Worm (Caenorhabditis elegans) whole organism, mixed stage, embryonic: ENCODE results near the gene hsp-16.41.

Experiments
- M03D4.4 ChIP-seq: sonication (generic microtip); optimal IDR thresholded peaks from 2 replicates; lab custom pipeline; 2017; ENCODE audit warnings: mild to moderate bottlenecking, missing genetic modification characterization, missing compliant biosample characterization
- bed-3 ChIP-seq: fragments of 200-800 bp; sonication (Bioruptor generic); optimal IDR thresholded peaks from 3 replicates; lab custom pipeline; 2018; ENCODE audit warnings: mild to moderate bottlenecking, missing genetic modification characterization, moderate library complexity, missing compliant biosample characterization
- ceh-39 ChIP-seq: fragments of 150-350 bp; optimal IDR thresholded peaks from 2 replicates; lab custom pipeline; 2014; ENCODE audit warnings: missing biosample characterization, missing genetic modification characterization
- ceh-43 ChIP-seq: fragments of 200-800 bp; sonication (Bioruptor generic); optimal IDR thresholded peaks from 2 replicates; lab custom pipeline; 2018; ENCODE audit warnings: mild to moderate bottlenecking, missing genetic modification characterization, moderate library complexity, missing compliant biosample characterization
- ceh-83 ChIP-seq: fragments of 200-800 bp; sonication (Bioruptor generic); optimal IDR thresholded peaks from 2 replicates; lab custom pipeline; 2018; ENCODE audit warnings: mild to moderate bottlenecking, missing genetic modification characterization, missing compliant biosample characterization
- ces-1 ChIP-seq: fragments of 150-350 bp; optimal IDR thresholded peaks from 2 replicates; lab custom pipeline; 2014; ENCODE audit warnings: missing biosample characterization, missing genetic modification reagents, missing genetic modification characterization
- drap-1 ChIP-seq: fragments of 200-800 bp; sonication (Bioruptor generic); optimal IDR thresholded peaks from 3 replicates; lab custom pipeline; 2018; ENCODE audit warnings: mild to moderate bottlenecking, missing genetic modification characterization, missing compliant biosample characterization
- elt-1 ChIP-seq: sonication (generic microtip); optimal IDR thresholded peaks from 2 replicates; lab custom pipeline; 2017; ENCODE audit warnings: missing genetic modification characterization, mild to moderate bottlenecking, missing compliant biosample characterization, antibody characterized with exemption, moderate library complexity, borderline replicate concordance; ENCODE audit not compliant: insufficient read depth
- elt-3 ChIP-seq: fragments of 150-350 bp; optimal IDR thresholded peaks from 2 replicates; lab custom pipeline; 2014; ENCODE audit warnings: missing biosample characterization, missing genetic modification characterization
- flh-1 ChIP-seq: fragments of 200-800 bp; sonication (Bioruptor generic); optimal IDR thresholded peaks from 2 replicates; lab custom pipeline; 2018; ENCODE audit warnings: mild to moderate bottlenecking, missing genetic modification characterization, moderate library complexity, missing compliant biosample characterization
- ham-2 ChIP-seq: fragments of 200-800 bp; sonication (Bioruptor generic); optimal IDR thresholded peaks from 2 replicates; lab custom pipeline; 2018; ENCODE audit warnings: mild to moderate bottlenecking, missing genetic modification characterization, missing compliant biosample characterization
- hlh-1 ChIP-seq: fragments of 150-350 bp; optimal IDR thresholded peaks from 2 replicates; lab custom pipeline; 2014; ENCODE audit warnings: missing biosample characterization, missing genetic modification reagents, missing genetic modification characterization
- lin-13 ChIP-seq: fragments of 150-350 bp; optimal IDR thresholded peaks from 2 replicates; lab custom pipeline; 2014; ENCODE audit warnings: missing biosample characterization, missing genetic modification characterization
- lin-32 ChIP-seq: fragments of 200-800 bp; sonication (Bioruptor generic); optimal IDR thresholded peaks from 2 replicates; lab custom pipeline; 2018; ENCODE audit warnings: mild to moderate bottlenecking, missing genetic modification characterization, missing compliant biosample characterization
- lsy-2 ChIP-seq: fragments of 150-350 bp; optimal IDR thresholded peaks from 2 replicates; lab custom pipeline; 2014; ENCODE audit warnings: missing biosample characterization, missing genetic modification characterization
- mab-5 ChIP-seq: fragments of 150-350 bp; optimal IDR thresholded peaks from 2 replicates; lab custom pipeline; 2014; ENCODE audit warnings: missing biosample characterization, missing genetic modification characterization
- mep-1 ChIP-seq: fragments of 150-350 bp; optimal IDR thresholded peaks from 2 replicates; lab custom pipeline; 2017; ENCODE audit warnings: missing biosample characterization, missing genetic modification reagents, missing genetic modification characterization, inconsistent platforms
- mls-2 ChIP-seq: sonication (generic microtip); optimal IDR thresholded peaks from 2 replicates; lab custom pipeline; 2016; ENCODE audit warnings: mild to moderate bottlenecking, missing genetic modification characterization, moderate library complexity, missing compliant biosample characterization
- nhr-12 ChIP-seq: fragments of 150-350 bp; optimal IDR thresholded peaks from 2 replicates; lab custom pipeline; 2014; ENCODE audit warnings: missing biosample characterization, missing genetic modification characterization
- nhr-2 ChIP-seq: fragments of 150-350 bp; optimal IDR thresholded peaks from 2 replicates; lab custom pipeline; 2014; ENCODE audit warnings: missing biosample characterization, missing genetic modification characterization
- nhr-237 ChIP-seq: fragments of 150-350 bp; optimal IDR thresholded peaks from 2 replicates; lab custom pipeline; 2014; ENCODE audit warnings: missing biosample characterization, missing genetic modification characterization
- nhr-76 ChIP-seq: sonication (generic microtip); optimal IDR thresholded peaks from 2 replicates; lab custom pipeline; 2017; ENCODE audit warnings: missing biosample characterization, missing genetic modification characterization
- pha-4 ChIP-seq: fragments of 150-350 bp; optimal IDR thresholded peaks from 2 replicates; lab custom pipeline; 2018; ENCODE audit warnings: missing biosample characterization, missing genetic modification reagents, missing genetic modification characterization
- sem-2 ChIP-seq: fragments of 200-800 bp; sonication (Bioruptor generic); optimal IDR thresholded peaks from 2 replicates; lab custom pipeline; 2018; ENCODE audit warnings: mild to moderate bottlenecking, missing genetic modification characterization, missing compliant biosample characterization
- sptf-1 ChIP-seq: sonication (generic microtip); optimal IDR thresholded peaks from 2 replicates; lab custom pipeline; 2017; ENCODE audit warnings: mild to moderate bottlenecking, missing genetic modification characterization, moderate library complexity, missing compliant biosample characterization
- tbx-8 ChIP-seq: fragments of 200-800 bp; sonication (Bioruptor generic); optimal IDR thresholded peaks from 2 replicates; lab custom pipeline; 2018; ENCODE audit warnings: mild to moderate bottlenecking, missing genetic modification characterization, moderate library complexity, missing compliant biosample characterization
- unc-120 ChIP-seq: sonication (generic microtip); optimal IDR thresholded peaks from 2 replicates; lab custom pipeline; 2017; ENCODE audit warnings: missing genetic modification characterization, missing compliant biosample characterization; ENCODE audit not compliant: poor library complexity, severe bottlenecking
- unc-39 ChIP-seq: fragments of 150-350 bp; optimal IDR thresholded peaks from 2 replicates; lab custom pipeline; 2014; ENCODE audit warnings: missing biosample characterization, missing genetic modification characterization
- unc-62 ChIP-seq: fragments of 150-350 bp; optimal IDR thresholded peaks from 2 replicates; lab custom pipeline; 2014; ENCODE audit warnings: missing biosample characterization, missing genetic modification reagents, missing genetic modification characterization
- zip-8 ChIP-seq: fragments of 150-350 bp; optimal IDR thresholded peaks from 2 replicates; lab custom pipeline; 2014; ENCODE audit warnings: missing biosample characterization, missing genetic modification characterization
- ztf-11 ChIP-seq: fragments of 150-350 bp; optimal IDR thresholded peaks from 2 replicates; lab custom pipeline; 2014; ENCODE audit warnings: missing biosample characterization, missing genetic modification characterization

Gene hsp-16.41

DNA sequence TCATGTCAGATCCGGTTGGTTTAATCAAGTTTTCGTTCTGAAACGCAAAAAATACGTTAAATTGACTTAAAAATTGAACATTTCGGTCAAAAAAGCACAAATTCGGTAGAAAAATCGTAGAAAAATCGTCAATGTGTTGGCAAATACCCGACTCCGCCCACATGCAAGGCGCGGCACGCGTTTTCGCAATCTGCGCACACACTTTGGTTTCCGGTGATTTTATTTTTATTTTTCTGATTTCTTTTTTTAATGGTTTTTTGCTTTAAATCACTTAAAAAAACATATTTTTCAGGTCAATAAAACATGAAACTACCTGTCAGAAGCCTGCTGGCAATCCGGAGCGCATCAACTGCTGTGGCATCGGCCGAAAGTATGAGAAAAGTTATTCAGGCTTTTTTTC, 16.3 kb downstream of the hsp-16.41 start, which contains the start of the genes gly-7 and mrpl-39 (continued):
- TF ChIP-seq hlh-1 (tag; lab: Kevin White, UChicago) (peak; percentile 40), tbx-8 (GFP tag; lab: Kevin White, UChicago) (no peak), pha-4 (tag; lab: Kevin White, UChicago) (no peak), unc-120 (tag; lab: Kevin White, UChicago) (peak; percentile 14), flh-1 (GFP tag; lab: Kevin White, UChicago) (no peak), M03D4.4 (peak; percentile 48)

DNA sequence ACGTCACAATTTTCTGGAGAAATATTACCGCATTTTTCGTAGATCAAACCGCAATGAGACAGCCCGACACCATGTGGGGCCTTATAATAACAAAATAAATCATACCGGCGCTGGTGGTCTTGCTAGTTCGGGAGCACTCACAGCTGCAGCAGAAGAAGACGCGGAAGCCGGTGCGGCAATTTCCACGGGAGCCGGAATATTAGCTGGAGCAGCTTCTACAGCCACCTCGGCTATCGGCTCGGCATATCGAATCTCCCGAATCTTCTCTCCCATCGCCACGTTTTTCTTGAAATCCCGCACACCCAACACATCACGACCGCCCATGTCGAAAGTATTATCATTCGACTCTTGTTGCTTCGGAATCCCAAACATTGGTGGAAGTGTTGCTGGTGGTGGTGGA, 19.6 kb downstream of the hsp-16.41 start:
- TF ChIP-seq pha-4 (tag; lab: Kevin White, UChicago) (no peak), lin-13 (no peak), elt-1 (tag; lab: Kevin White, UChicago) (no peak), bed-3 (GFP tag; lab: Kevin White, UChicago) (no peak)

DNA sequence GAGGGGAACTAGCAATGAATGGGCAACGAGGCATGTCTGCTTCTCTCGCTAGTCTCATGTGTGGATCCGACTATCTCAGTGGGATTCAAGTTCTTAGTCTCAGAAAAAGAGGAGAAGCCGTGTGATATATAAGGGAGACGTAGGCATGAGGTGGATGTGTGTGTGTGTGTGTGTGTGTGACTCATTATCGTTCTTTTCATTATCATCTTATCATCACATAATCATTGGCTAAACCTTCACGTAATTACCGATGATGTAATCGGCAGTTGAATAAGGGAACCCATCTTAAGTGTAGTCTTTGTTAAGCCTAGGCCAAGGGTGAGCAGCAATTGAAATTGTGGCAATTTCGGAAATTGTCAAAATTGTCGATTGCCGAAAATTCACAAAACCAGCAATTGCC, 25.0 kb downstream of the hsp-16.41 start, which contains the start of gene Y32G9B.1:
TSS of gene Y32G9B.1 (minus strand) at position 101 of the 400 bp plus-strand sequence.
- TF ChIP-seq zip-8: no peak
- no peak for TF ChIP-seq M03D4.4
- TF ChIP-seq ztf-11 (tag; lab: Kevin White, UChicago): no peak
- TF ChIP-seq ceh-39 (tag; lab: Kevin White, UChicago): no peak
- no peak for TF ChIP-seq sptf-1 (tag; lab: Kevin White, UChicago)
- TF ChIP-seq unc-39 (tag; lab: Kevin White, UChicago): no peak
- no peak for TF ChIP-seq mep-1 (tag; lab: Kevin White, UChicago)
- TF ChIP-seq ceh-43 (GFP tag; lab: Kevin White, UChicago): no peak
- no peak for TF ChIP-seq tbx-8 (GFP tag; lab: Kevin White, UChicago)
- TF ChIP-seq lin-13: no peak
- no peak for TF ChIP-seq mab-5 (tag; lab: Kevin White, UChicago)
- TF ChIP-seq flh-1 (GFP tag; lab: Kevin White, UChicago): no peak
- no peak for TF ChIP-seq ces-1
- TF ChIP-seq drap-1 (GFP tag; lab: Kevin White, UChicago): no peak

DNA sequence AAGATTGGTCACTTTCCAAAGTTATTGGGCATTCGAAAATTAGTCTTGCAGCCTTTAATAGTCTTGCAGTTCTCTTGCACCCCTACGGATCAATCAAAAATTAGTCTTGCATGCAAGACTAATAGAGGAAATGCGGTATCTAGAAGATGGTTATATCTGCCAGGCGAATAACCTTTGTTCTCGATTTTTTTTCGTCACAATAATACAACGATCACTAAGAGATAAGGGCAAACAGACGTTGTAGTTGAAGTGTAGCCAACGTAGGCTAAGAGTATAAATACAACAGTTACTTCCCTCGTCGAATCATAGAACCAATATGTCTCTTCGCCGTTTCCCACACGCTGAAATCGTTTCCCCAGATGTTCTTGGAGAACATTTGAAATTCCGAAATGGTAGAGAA, 36.8 kb downstream of the hsp-16.41 start, which contains the start of gene T10B5.8:
TSS of gene T10B5.8 (plus strand) at position 301 of the 400 bp plus-strand sequence.
- TF ChIP-seq ceh-39 (tag; lab: Kevin White, UChicago): no peak
- no peak for TF ChIP-seq mep-1 (tag; lab: Kevin White, UChicago)
- TF ChIP-seq elt-3 (tag; lab: Kevin White, UChicago): no peak
- no peak for TF ChIP-seq nhr-76 (tag; lab: Kevin White, UChicago)
- TF ChIP-seq hlh-1 (tag; lab: Kevin White, UChicago): no peak
- no peak for TF ChIP-seq lin-13
- TF ChIP-seq drap-1 (GFP tag; lab: Kevin White, UChicago): no peak
- no peak for TF ChIP-seq nhr-2 (tag; lab: Kevin White, UChicago)
- no peak for TF ChIP-seq lin-32
- no peak for TF ChIP-seq bed-3 (GFP tag; lab: Kevin White, UChicago)
- TF ChIP-seq nhr-237: no peak
- no peak for TF ChIP-seq lsy-2 (tag; lab: Kevin White, UChicago)
- no peak for TF ChIP-seq ceh-43 (GFP tag; lab: Kevin White, UChicago)
- no peak for TF ChIP-seq ceh-83
- no peak for TF ChIP-seq mls-2 (tag; lab: Kevin White, UChicago)
- TF ChIP-seq sem-2 (GFP tag; lab: Kevin White, UChicago): no peak
- TF ChIP-seq unc-62: no peak
- TF ChIP-seq, all 35 proteins: peak for 0

DNA sequence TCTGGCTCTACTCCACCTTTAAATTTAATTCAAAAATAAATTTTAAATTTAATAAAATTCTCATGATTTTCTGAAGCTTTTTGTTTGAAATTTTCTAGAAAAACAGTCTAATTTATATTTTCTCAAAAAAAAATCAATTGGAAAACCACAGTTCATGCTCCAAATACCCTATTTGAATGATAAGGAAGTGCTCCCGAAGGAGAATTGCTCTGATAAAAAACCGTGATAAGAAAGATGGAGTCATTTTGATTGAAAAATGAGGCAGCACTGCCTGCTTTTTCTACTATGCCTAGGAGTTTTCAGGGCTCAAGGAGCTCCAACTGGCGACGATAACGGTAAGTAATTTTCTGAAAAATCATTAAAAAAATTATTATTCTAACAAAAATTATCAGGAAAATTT, 41.0 kb downstream of the hsp-16.41 start, which contains the start of gene T10B5.7:
TSS of gene T10B5.7 (plus strand) at position 225 of the 400 bp plus-strand sequence.
- no peak for TF ChIP-seq nhr-12 (tag; lab: Kevin White, UChicago)
- TF ChIP-seq hlh-1 (tag; lab: Kevin White, UChicago): no peak
- TF ChIP-seq, all 35 proteins: peak for 0

DNA sequence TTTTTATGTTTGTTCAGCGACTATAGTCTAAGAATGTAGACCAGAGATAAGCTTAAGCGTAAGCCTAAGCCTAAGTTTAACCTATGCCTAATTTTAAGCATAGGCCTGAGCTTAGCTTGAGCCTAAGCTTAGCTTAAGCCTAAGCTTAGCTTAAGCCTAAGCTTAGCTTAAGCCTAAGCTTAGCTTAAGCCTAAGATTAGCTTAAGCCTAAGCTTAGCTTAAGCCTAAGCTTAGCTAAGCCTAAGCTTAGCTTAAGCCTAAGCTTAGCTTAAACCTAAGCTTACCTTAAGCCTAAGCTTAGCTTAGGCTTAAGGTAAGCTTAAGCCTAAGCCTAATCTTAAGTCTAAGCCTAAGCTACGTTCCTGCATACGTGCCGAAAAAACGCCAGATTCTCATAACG, 43.6 kb downstream of the hsp-16.41 start:
- TF ChIP-seq ham-2 (GFP tag; lab: Kevin White, UChicago) (peak; percentile 71), lin-32 (no peak)
